Fruit fly (Drosophila melanogaster) whole organism, embryonic: ENCODE results near the gene jus.

Experiments
- CG10267 ChIP-seq: fragments of 200-800 bp; sonication (Bioruptor generic); optimal IDR thresholded peaks from 2 replicates; lab custom pipeline; 2018; ENCODE audit warnings: missing biosample characterization, mild to moderate bottlenecking, missing genetic modification characterization, moderate library complexity
- CG10543 ChIP-seq: fragments of 200-800 bp; sonication (Bioruptor generic); optimal IDR thresholded peaks from 3 replicates; lab custom pipeline; 2017; ENCODE audit warnings: missing biosample characterization, mild to moderate bottlenecking, missing genetic modification characterization, moderate library complexity
- CG12391 ChIP-seq: fragments of 200-800 bp; sonication (Bioruptor generic); optimal IDR thresholded peaks from 3 replicates; lab custom pipeline; 2018; ENCODE audit warnings: missing biosample characterization, mild to moderate bottlenecking, missing genetic modification characterization, moderate library complexity
- CG12769 ChIP-seq: fragments of 200-800 bp; sonication (Bioruptor generic); optimal IDR thresholded peaks from 2 replicates; lab custom pipeline; 2019; ENCODE audit warnings: missing biosample characterization, mild to moderate bottlenecking, missing genetic modification characterization, moderate library complexity
- CG13296 ChIP-seq: fragments of 200-800 bp; sonication (Bioruptor generic); optimal IDR thresholded peaks from 3 replicates; lab custom pipeline; 2018; ENCODE audit warnings: missing biosample characterization, mild to moderate bottlenecking, missing genetic modification characterization
- CG14710 ChIP-seq: fragments of 200-800 bp; sonication (Bioruptor generic); optimal IDR thresholded peaks from 3 replicates; lab custom pipeline; 2019; ENCODE audit warnings: missing biosample characterization, mild to moderate bottlenecking, missing genetic modification characterization, moderate library complexity
- CG15601 ChIP-seq: fragments of 200-800 bp; sonication (Bioruptor generic); optimal IDR thresholded peaks from 3 replicates; lab custom pipeline; 2019; ENCODE audit warnings: missing biosample characterization, mild to moderate bottlenecking, missing genetic modification characterization, moderate library complexity
- CG16779 ChIP-seq: fragments of 200-800 bp; sonication (Bioruptor generic); IDR thresholded peaks from 2 replicates; pipeline ENCODE4 v1.3.6; 2022; ENCODE audit warnings: missing biosample characterization, missing genetic modification characterization
- CG2712 ChIP-seq: fragments of 200-800 bp; optimal IDR thresholded peaks from 3 replicates; lab custom pipeline; 2019; ENCODE audit warnings: missing biosample characterization, mild to moderate bottlenecking, missing genetic modification characterization, moderate library complexity
- CG30403 ChIP-seq: fragments of 200-800 bp; sonication (Bioruptor generic); optimal IDR thresholded peaks from 3 replicates; lab custom pipeline; 2016; ENCODE audit warnings: missing biosample characterization, missing genetic modification characterization
- CG31441 ChIP-seq: fragments of 200-800 bp; sonication (Bioruptor generic); IDR thresholded peaks from 2 replicates; pipeline ENCODE4 v1.3.6; 2022; ENCODE audit warnings: missing biosample characterization, missing genetic modification characterization
- CG32767 ChIP-seq: fragments of 200-800 bp; sonication (Bioruptor generic); IDR thresholded peaks from 2 replicates; pipeline ENCODE4 v1.3.6; 2022; ENCODE audit warnings: missing biosample characterization, missing genetic modification characterization
- CG33557 ChIP-seq: fragments of 200-800 bp; sonication (Bioruptor generic); optimal IDR thresholded peaks from 2 replicates; lab custom pipeline; 2019; ENCODE audit warnings: missing biosample characterization, mild to moderate bottlenecking, missing genetic modification characterization, moderate library complexity
- CG4730 ChIP-seq: fragments of 200-800 bp; sonication (Bioruptor generic); IDR thresholded peaks from 2 replicates; pipeline ENCODE4 v1.3.6; 2022; ENCODE audit warnings: missing biosample characterization, missing genetic modification characterization
- CG6175 ChIP-seq: fragments of 200-800 bp; sonication (Bioruptor generic); IDR thresholded peaks from 3 replicates; pipeline ENCODE4 v1.3.6; 2022; ENCODE audit warnings: missing biosample characterization, missing genetic modification characterization
- CG6683 ChIP-seq: fragments of 200-800 bp; sonication (Bioruptor generic); optimal IDR thresholded peaks from 2 replicates; lab custom pipeline; 2017; ENCODE audit warnings: missing biosample characterization, mild to moderate bottlenecking, missing genetic modification characterization, missing genetic modification reagents
- CG6689 ChIP-seq: fragments of 200-800 bp; sonication (Bioruptor generic); IDR thresholded peaks from 2 replicates; pipeline ENCODE4 v1.3.6; 2022; ENCODE audit warnings: missing biosample characterization, missing genetic modification characterization
- CG9932 ChIP-seq: fragments of 200-800 bp; sonication (Bioruptor generic); IDR thresholded peaks from 2 replicates; pipeline ENCODE4 v1.3.6; 2022; ENCODE audit warnings: missing biosample characterization, missing genetic modification characterization
- CHES-1-like ChIP-seq: fragments of 200-800 bp; sonication (Bioruptor generic); optimal IDR thresholded peaks from 2 replicates; lab custom pipeline; 2016; ENCODE audit warnings: missing biosample characterization, missing genetic modification characterization
- D19A ChIP-seq: fragments of 200-800 bp; optimal IDR thresholded peaks from 3 replicates; lab custom pipeline; 2019; ENCODE audit warnings: missing biosample characterization, mild to moderate bottlenecking, missing genetic modification characterization, moderate library complexity
- Hr51 ChIP-seq, 2 experiments: fragments of 200-800 bp; sonication (Bioruptor generic); optimal IDR thresholded peaks; 2 replicates in 1 of 2; 3 replicates in 1 of 2; lab custom pipeline; 2016 to 2018; ENCODE audit warnings: missing biosample characterization in 2 of 2, missing genetic modification characterization in 2 of 2, mild to moderate bottlenecking in 1 of 2, moderate library complexity in 1 of 2
- Hr78 ChIP-seq, 2 experiments: fragments of 200-800 bp in 1 of 2; fragments of >200 bp in 1 of 2; sonication (Bioruptor generic) in 1 of 2; optimal IDR thresholded peaks; 2 replicates each; lab custom pipeline; 2017 to 2019; ENCODE audit warnings: missing biosample characterization in 2 of 2, missing genetic modification characterization in 2 of 2, mild to moderate bottlenecking in 1 of 2, moderate library complexity in 1 of 2
- Med ChIP-seq: fragments of 200-800 bp; sonication (Bioruptor generic); peaks from one replicate; lab custom pipeline; 2016; ENCODE audit warnings: missing biosample characterization, missing genetic modification characterization, mild to moderate bottlenecking, inconsistent platforms, moderate library complexity
- Meics ChIP-seq: fragments of 200-800 bp; sonication (Bioruptor generic); optimal IDR thresholded peaks from 2 replicates; lab custom pipeline; 2017; ENCODE audit warnings: missing biosample characterization, mild to moderate bottlenecking, missing genetic modification characterization
- PHDP ChIP-seq: fragments of 200-800 bp; sonication (Bioruptor generic); optimal IDR thresholded peaks from 3 replicates; lab custom pipeline; 2018; ENCODE audit warnings: missing biosample characterization, mild to moderate bottlenecking, missing genetic modification characterization, moderate library complexity
- Tbp ChIP-seq: fragments of >200 bp; optimal IDR thresholded peaks from 2 replicates; lab custom pipeline; 2018; ENCODE audit warnings: missing biosample characterization, missing genetic modification characterization
- bsh ChIP-seq, 2 experiments: fragments of 200-800 bp; sonication (Bioruptor generic); optimal IDR thresholded peaks; 2 replicates each; lab custom pipeline; 2017 to 2018; ENCODE audit warnings: mild to moderate bottlenecking in 2 of 2, missing biosample characterization in 2 of 2, missing genetic modification characterization in 2 of 2, moderate library complexity in 1 of 2
- cg ChIP-seq: fragments of 200-800 bp; sonication (Bioruptor generic); optimal IDR thresholded peaks from 3 replicates; lab custom pipeline; 2019; ENCODE audit warnings: missing biosample characterization, mild to moderate bottlenecking, missing genetic modification characterization, moderate library complexity
- chif ChIP-seq, 2 experiments: fragments of 200-800 bp; sonication (Bioruptor generic); optimal IDR thresholded peaks; 3 replicates each; lab custom pipeline; 2016; ENCODE audit warnings: missing biosample characterization in 2 of 2, missing genetic modification characterization in 2 of 2
- corto ChIP-seq: fragments of 200-800 bp; sonication (Bioruptor generic); optimal IDR thresholded peaks from 2 replicates; lab custom pipeline; 2016; ENCODE audit warnings: missing biosample characterization, mild to moderate bottlenecking, missing genetic modification characterization, moderate library complexity
- croc ChIP-seq: fragments of 200-800 bp; sonication (Bioruptor generic); conservative IDR thresholded peaks from 3 replicates; pipeline ENCODE4 v1.3.6; 2022; ENCODE audit warnings: missing biosample characterization, missing genetic modification characterization
- fru ChIP-seq: fragments of >200 bp; optimal IDR thresholded peaks from 2 replicates; lab custom pipeline; 2017
- gem ChIP-seq: fragments of 200-800 bp; sonication (Bioruptor generic); optimal IDR thresholded peaks from 2 replicates; lab custom pipeline; 2019; ENCODE audit warnings: missing biosample characterization, mild to moderate bottlenecking, missing genetic modification characterization, moderate library complexity
- gfzf ChIP-seq: fragments of 200-800 bp; sonication (Bioruptor generic); optimal IDR thresholded peaks from 2 replicates; lab custom pipeline; 2016; ENCODE audit warnings: missing biosample characterization, mild to moderate bottlenecking, missing genetic modification characterization, moderate library complexity
- kni ChIP-seq: fragments of 200-800 bp; sonication (Bioruptor generic); optimal IDR thresholded peaks from 3 replicates; lab custom pipeline; 2017; ENCODE audit warnings: mild to moderate bottlenecking, missing biosample characterization, missing genetic modification reagents, missing genetic modification characterization
- knrl ChIP-seq: fragments of 200-800 bp; sonication (Bioruptor generic); IDR thresholded peaks from 3 replicates; pipeline ENCODE4 v1.3.6; 2022; ENCODE audit warnings: missing biosample characterization, missing genetic modification characterization; ENCODE audit not compliant: partially characterized antibody
- lola ChIP-seq, 3 experiments: fragments of >200 bp in 2 of 3; fragments of 200-800 bp in 1 of 3; sonication (Bioruptor generic) in 1 of 3; optimal IDR thresholded peaks; 2 replicates each; lab custom pipeline; 2017 to 2019; ENCODE audit warnings: missing biosample characterization in 3 of 3, missing genetic modification characterization in 3 of 3, mild to moderate bottlenecking in 1 of 3, moderate library complexity in 1 of 3
- nom ChIP-seq: fragments of 200-800 bp; sonication (Bioruptor generic); optimal IDR thresholded peaks from 2 replicates; lab custom pipeline; 2017; ENCODE audit warnings: missing biosample characterization, missing genetic modification characterization, mild to moderate bottlenecking, moderate library complexity, missing genetic modification reagents
- phol ChIP-seq: fragments of 200-800 bp; sonication (Bioruptor generic); optimal IDR thresholded peaks from 3 replicates; lab custom pipeline; 2018; ENCODE audit warnings: missing biosample characterization, mild to moderate bottlenecking, missing genetic modification characterization, moderate library complexity
- row ChIP-seq: fragments of 200-800 bp; sonication (Bioruptor generic); IDR thresholded peaks from 3 replicates; pipeline ENCODE4 v1.3.6; 2022; ENCODE audit warnings: missing biosample characterization, missing genetic modification characterization
- sens ChIP-seq: fragments of 200-800 bp; sonication (Bioruptor generic); peaks from one replicate; lab custom pipeline; 2016; ENCODE audit warnings: missing biosample characterization, missing genetic modification characterization
- slp2 ChIP-seq: fragments of 200-800 bp; sonication (Bioruptor generic); optimal IDR thresholded peaks from 2 replicates; lab custom pipeline; 2016; ENCODE audit warnings: missing biosample characterization, missing genetic modification characterization
- so ChIP-seq: fragments of 200-800 bp; sonication (Bioruptor generic); IDR thresholded peaks from 3 replicates; pipeline ENCODE4 v1.3.6; 2022; ENCODE audit warnings: missing biosample characterization, missing genetic modification characterization
- tin ChIP-seq: fragments of 200-800 bp; sonication (Bioruptor generic); optimal IDR thresholded peaks from 3 replicates; lab custom pipeline; 2016; ENCODE audit warnings: missing biosample characterization, missing genetic modification characterization
- tup ChIP-seq: fragments of 200-800 bp; sonication (Bioruptor generic); optimal IDR thresholded peaks from 2 replicates; lab custom pipeline; 2016; ENCODE audit warnings: missing biosample characterization, mild to moderate bottlenecking, missing genetic modification characterization, moderate library complexity
- z ChIP-seq: fragments of 200-800 bp; sonication (Bioruptor generic); IDR thresholded peaks from 3 replicates; pipeline ENCODE4 v1.3.6; 2022; ENCODE audit warnings: missing biosample characterization, missing genetic modification characterization
- zfh1 ChIP-seq: fragments of 200-800 bp; sonication (Bioruptor generic); IDR thresholded peaks from 3 replicates; pipeline ENCODE4 v1.3.6; 2022; ENCODE audit warnings: missing biosample characterization, missing genetic modification characterization
- zfh2 ChIP-seq: fragments of 200-800 bp; sonication (Bioruptor generic); optimal IDR thresholded peaks from 2 replicates; lab custom pipeline; 2016; ENCODE audit warnings: missing biosample characterization, missing genetic modification characterization

The jus gene

DNA sequence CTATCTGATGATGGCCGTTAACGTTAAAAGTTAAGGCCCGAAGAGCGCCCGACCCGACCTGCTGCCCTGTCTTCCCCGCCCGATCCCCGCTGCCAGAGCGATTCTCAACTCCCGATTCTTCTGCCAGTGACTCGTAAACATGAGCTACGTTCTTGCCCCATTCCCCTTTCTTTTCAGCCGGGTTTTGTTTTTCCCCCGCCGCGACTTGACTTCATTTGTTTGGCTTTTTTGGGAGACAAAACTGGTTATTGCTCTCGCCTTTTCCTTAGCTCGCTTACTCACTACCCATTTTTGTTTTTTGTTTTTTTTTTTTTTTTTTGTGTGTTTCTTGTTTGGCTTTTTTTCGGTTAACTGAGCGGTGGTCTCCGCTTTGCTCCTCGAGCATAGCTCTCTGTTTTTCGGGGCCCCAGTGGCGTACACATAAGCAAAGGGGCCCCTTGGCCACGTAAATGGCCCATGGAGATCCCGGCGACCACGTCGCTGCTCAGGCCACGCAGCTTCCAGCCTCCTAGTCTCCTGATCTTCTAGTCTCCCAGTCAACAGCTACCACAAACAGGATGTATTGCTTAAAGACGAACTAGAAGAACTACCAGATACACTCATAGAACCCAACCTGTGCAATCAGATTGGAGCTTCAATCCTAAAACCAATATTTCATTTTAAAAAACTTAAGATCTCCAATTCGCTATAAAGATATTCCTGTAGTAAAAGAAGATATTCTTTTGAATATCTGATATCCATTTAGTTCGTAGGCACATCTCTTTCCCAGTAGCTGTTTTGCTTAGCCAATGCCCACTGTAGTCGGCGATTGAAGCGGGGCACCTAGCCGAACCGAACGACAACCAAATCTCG, 16.0 kb upstream of the jus start (continued):
- TF ChIP-seq Med (GFP tag; lab: Kevin White, UChicago) (peak; percentile 63), lola (GFP tag; optimal IDR thresholded peaks at IDR 0.05; lab: Kevin White, UChicago) (peak in 1 of 3 experiments; percentile 70), CG6683 (GFP tag; lab: Kevin White, UChicago) (no peak), CG33557 (peak; percentile 7), zfh2 (GFP tag; lab: Kevin White, UChicago) (peak; percentile 11), nom (GFP tag; lab: Kevin White, UChicago) (peak; percentile 86), CG6175 (GFP tag; lab: Robert Waterston, UW) (peak; percentile 67; the same call in 2 of the 3 replicates), tup (no peak), PHDP (peak; percentile 12), cg (GFP tag; lab: Kevin White, UChicago) (no peak), CG32767 (GFP tag; lab: Robert Waterston, UW) (no peak), CG15601 (tag; lab: Kevin White, UChicago) (peak; percentile 4), fru (lab: Kevin White, UChicago) (no peak), croc (GFP tag; lab: Robert Waterston, UW) (peak; percentile 38; the same call in 2 of the 3 replicates), CG16779 (GFP tag; lab: Robert Waterston, UW) (no peak), corto (GFP tag; lab: Kevin White, UChicago) (peak; percentile 40), gem (tag; lab: Kevin White, UChicago) (peak; percentile 56), CG13296 (GFP tag; lab: Kevin White, UChicago) (no peak), CG10267 (peak; percentile 15), CG12769 (peak; percentile 93), row (peak; percentile 58), CHES-1-like (no peak), slp2 (GFP tag; lab: Kevin White, UChicago) (no peak), tin (no peak), kni (GFP tag; lab: Kevin White, UChicago) (peak; percentile 95), CG12391 (tag; lab: Kevin White, UChicago) (peak; percentile 22), Hr78 (GFP tag; optimal IDR thresholded peaks at IDR 0.05; lab: Kevin White, UChicago) (peak in 1 of 2 experiments; percentile 48), CG14710 (peak; percentile 19), CG30403 (GFP tag; lab: Kevin White, UChicago) (peak; percentile 9), sens (GFP tag; lab: Kevin White, UChicago) (peak; percentile 90), bsh (GFP tag; optimal IDR thresholded peaks at IDR 0.05; lab: Kevin White, UChicago) (peak; percentile 53 to 54), D19A (tag; lab: Kevin White, UChicago) (peak; percentile 2), Meics (GFP tag; lab: Kevin White, UChicago) (no peak), chif (GFP tag; optimal IDR thresholded peaks at IDR 0.05; lab: Kevin White, UChicago) (peak in 1 of 2 experiments; percentile 5), CG10543 (GFP tag; lab: Kevin White, UChicago) (peak; percentile 38), knrl (no peak), Tbp (GFP tag; lab: Kevin White, UChicago) (no peak), CG6689 (GFP tag; lab: Robert Waterston, UW) (peak; percentile 30; the same call in 1 of the 2 replicates), so (GFP tag; lab: Robert Waterston, UW) (no peak), phol (tag; lab: Kevin White, UChicago) (peak; percentile 38), Hr51 (GFP tag; optimal IDR thresholded peaks at IDR 0.05; lab: Kevin White, UChicago) (no peak), zfh1 (GFP tag; lab: Robert Waterston, UW) (0 out of 3 replicates have a peak, but pooled peaks have one; percentile 31), CG31441 (peak; percentile 48), CG4730 (GFP tag; lab: Robert Waterston, UW) (no peak), CG2712 (tag; lab: Kevin White, UChicago) (peak; percentile 53), z (GFP tag; lab: Robert Waterston, UW) (no peak), CG9932 (GFP tag; lab: Robert Waterston, UW) (peak; percentile 37), gfzf (GFP tag; lab: Kevin White, UChicago) (no peak)
